Worm (Caenorhabditis elegans) whole organism, L4 larva: ENCODE results near the gene clec-127.
A peak's percentile ranks its signal among the peaks of the same experiment; 100 is the strongest.
"Not testable (repeated sequence)": the region's sequence is repeated elsewhere in the genome, so short reads cannot be mapped to it uniquely, and the experiment has no call there.

Experiments
- D1046.2 ChIP-seq: fragments of 200-800 bp; sonication (Bioruptor generic); IDR thresholded peaks from 2 replicates; pipeline ENCODE4 v1.3.6; 2022; ENCODE audit warnings: missing genetic modification characterization, missing compliant biosample characterization
- F26F4.8 ChIP-seq: fragments of 200-800 bp; sonication (Bioruptor generic); conservative IDR thresholded peaks from 2 replicates; pipeline ENCODE4 v1.3.6; 2022; ENCODE audit warnings: missing genetic modification characterization, missing compliant biosample characterization
- F44E2.7 ChIP-seq: fragments of 200-800 bp; sonication (Bioruptor generic); IDR thresholded peaks from 2 replicates; pipeline ENCODE4 v2.1.2; 2022; ENCODE audit warnings: missing genetic modification characterization, missing compliant biosample characterization
- F49E8.2 ChIP-seq: sonication (generic microtip); optimal IDR thresholded peaks from 2 replicates; lab custom pipeline; 2016; ENCODE audit warnings: missing compliant biosample characterization, mild to moderate bottlenecking, missing genetic modification characterization, borderline replicate concordance
- R02D3.7 ChIP-seq: fragments of 150-350 bp; sonication (generic microtip); optimal IDR thresholded peaks from 3 replicates; lab custom pipeline; 2014; ENCODE audit warnings: missing biosample characterization, missing genetic modification characterization
- T26A8.4 ChIP-seq: fragments of 200-800 bp; sonication (Bioruptor generic); IDR thresholded peaks from 2 replicates; pipeline ENCODE4 v1.3.6; 2022; ENCODE audit warnings: missing genetic modification characterization, missing compliant biosample characterization
- Y105C5A.15 ChIP-seq: fragments of 200-800 bp; sonication (Bioruptor generic); IDR thresholded peaks from 2 replicates; pipeline ENCODE4 v1.3.6; 2022; ENCODE audit warnings: missing genetic modification characterization, missing compliant biosample characterization
- Y48G9A.11 ChIP-seq: fragments of 200-800 bp; sonication (Bioruptor generic); IDR thresholded peaks from 2 replicates; pipeline ENCODE4 v1.3.6; 2022; ENCODE audit warnings: missing genetic modification reagents, missing genetic modification characterization, missing compliant biosample characterization
- aha-1 ChIP-seq: fragments of 150-350 bp; peaks from one replicate; lab custom pipeline; 2014; ENCODE audit warnings: missing biosample characterization, missing genetic modification characterization
- arid-1 ChIP-seq: fragments of 200-800 bp; sonication (Bioruptor generic); conservative IDR thresholded peaks from 2 replicates; pipeline ENCODE4 v1.3.6; 2022; ENCODE audit warnings: missing genetic modification reagents, missing genetic modification characterization, missing compliant biosample characterization
- ceh-44 ChIP-seq: fragments of 200-800 bp; sonication (Bioruptor generic); IDR thresholded peaks from 2 replicates; pipeline ENCODE4 v1.3.6; 2022; ENCODE audit warnings: missing genetic modification reagents, missing genetic modification characterization, missing compliant biosample characterization
- ctbp-1 ChIP-seq: fragments of 200-800 bp; sonication (Bioruptor generic); IDR thresholded peaks from 2 replicates; pipeline ENCODE4 v1.3.6; 2022; ENCODE audit warnings: missing genetic modification reagents, missing genetic modification characterization, missing compliant biosample characterization
- daf-16 ChIP-seq, 3 experiments: sonication (generic microtip); optimal IDR thresholded peaks; 2 replicates each; lab custom pipeline; 2016 to 2017; ENCODE audit warnings: missing genetic modification characterization in 3 of 3, missing genetic modification reagents in 3 of 3, mild to moderate bottlenecking in 2 of 3, missing compliant biosample characterization in 2 of 3, missing biosample characterization in 1 of 3, moderate library complexity in 1 of 3
- daf-19 ChIP-seq: fragments of 200-800 bp; sonication (Bioruptor generic); conservative IDR thresholded peaks from 2 replicates; pipeline ENCODE4 v1.3.6; 2022; ENCODE audit warnings: missing genetic modification characterization, missing compliant biosample characterization
- dmd-6 ChIP-seq: fragments of 200-800 bp; sonication (Bioruptor generic); IDR thresholded peaks from 2 replicates; pipeline ENCODE4 v1.3.6; 2022; ENCODE audit warnings: missing genetic modification reagents, missing genetic modification characterization, missing compliant biosample characterization
- dmd-9 ChIP-seq: fragments of 200-800 bp; sonication (Bioruptor generic); IDR thresholded peaks from 2 replicates; pipeline ENCODE4 v1.3.6; 2022; ENCODE audit warnings: missing genetic modification reagents, missing genetic modification characterization, missing compliant biosample characterization
- duxl-1 ChIP-seq: sonication (generic microtip); optimal IDR thresholded peaks from 2 replicates; lab custom pipeline; 2016; ENCODE audit warnings: mild to moderate bottlenecking, missing genetic modification characterization, moderate library complexity, missing compliant biosample characterization; ENCODE audit not compliant: poor library complexity
- egl-43 ChIP-seq: fragments of 200-800 bp; sonication (Bioruptor generic); IDR thresholded peaks from 2 replicates; pipeline ENCODE4 v1.3.6; 2022; ENCODE audit warnings: missing genetic modification reagents, missing genetic modification characterization, missing compliant biosample characterization
- fos-1 ChIP-seq: fragments of 150-350 bp; optimal IDR thresholded peaks from 2 replicates; lab custom pipeline; 2014; ENCODE audit warnings: missing biosample characterization, missing genetic modification characterization
- hlh-11 ChIP-seq: fragments of 200-800 bp; sonication (Bioruptor generic); optimal IDR thresholded peaks from 2 replicates; lab custom pipeline; 2018; ENCODE audit warnings: mild to moderate bottlenecking, missing genetic modification characterization, missing compliant biosample characterization
- lin-13 ChIP-seq: fragments of 150-350 bp; optimal IDR thresholded peaks from 2 replicates; lab custom pipeline; 2014; ENCODE audit warnings: missing biosample characterization, missing genetic modification reagents, missing genetic modification characterization
- lin-29 ChIP-seq: fragments of 200-800 bp; sonication (Bioruptor generic); IDR thresholded peaks from 2 replicates; pipeline ENCODE4 v1.3.6; 2022; ENCODE audit warnings: missing genetic modification reagents, missing genetic modification characterization, missing compliant biosample characterization
- lin-39 ChIP-seq: fragments of 150-350 bp; optimal IDR thresholded peaks from 2 replicates; lab custom pipeline; 2014; ENCODE audit warnings: missing biosample characterization, missing genetic modification reagents, missing genetic modification characterization
- madf-5 ChIP-seq, 2 experiments: fragments of 200-800 bp; sonication (Bioruptor generic); IDR thresholded peaks; 2 replicates each; pipeline ENCODE4 v1.3.6; 2022; ENCODE audit warnings: missing compliant biosample characterization in 2 of 2, missing genetic modification characterization in 2 of 2
- madf-9 ChIP-seq: fragments of 200-800 bp; sonication (Bioruptor generic); conservative IDR thresholded peaks from 2 replicates; pipeline ENCODE4 v1.3.6; 2022; ENCODE audit warnings: missing genetic modification reagents, missing genetic modification characterization, missing compliant biosample characterization
- mdt-29 ChIP-seq: fragments of 200-800 bp; sonication (Bioruptor generic); IDR thresholded peaks from 2 replicates; pipeline ENCODE4 v1.3.6; 2022; ENCODE audit warnings: missing genetic modification reagents, missing genetic modification characterization, missing compliant biosample characterization
- mxl-3 ChIP-seq: fragments of 200-800 bp; sonication (Bioruptor generic); optimal IDR thresholded peaks from 2 replicates; lab custom pipeline; 2018; ENCODE audit warnings: mild to moderate bottlenecking, missing genetic modification characterization, missing compliant biosample characterization
- nhr-102 ChIP-seq: sonication (generic microtip); optimal IDR thresholded peaks from 2 replicates; lab custom pipeline; 2016; ENCODE audit warnings: mild to moderate bottlenecking, missing genetic modification characterization, moderate library complexity, missing compliant biosample characterization
- nhr-25 ChIP-seq: sonication (generic microtip); optimal IDR thresholded peaks from 2 replicates; lab custom pipeline; 2017; ENCODE audit warnings: missing genetic modification characterization, mild to moderate bottlenecking, missing compliant biosample characterization, antibody characterized with exemption, moderate library complexity, borderline replicate concordance; ENCODE audit not compliant: insufficient read depth
- nhr-41 ChIP-seq: fragments of 200-800 bp; sonication (Bioruptor generic); IDR thresholded peaks from 2 replicates; pipeline ENCODE4 v1.3.6; 2022; ENCODE audit warnings: missing genetic modification reagents, missing genetic modification characterization, missing compliant biosample characterization
- nhr-42 ChIP-seq: fragments of 200-800 bp; sonication (Bioruptor generic); IDR thresholded peaks from 2 replicates; pipeline ENCODE4 v1.3.6; 2022; ENCODE audit warnings: missing genetic modification characterization, missing compliant biosample characterization
- nhr-48 ChIP-seq: sonication (generic microtip); optimal IDR thresholded peaks from 2 replicates; lab custom pipeline; 2016; ENCODE audit warnings: mild to moderate bottlenecking, missing genetic modification characterization, missing compliant biosample characterization
- nhr-77 ChIP-seq: fragments of 150-350 bp; optimal IDR thresholded peaks from 2 replicates; lab custom pipeline; 2014; ENCODE audit warnings: missing biosample characterization, missing genetic modification characterization
- php-3 ChIP-seq: fragments of 200-800 bp; sonication (Bioruptor generic); IDR thresholded peaks from 2 replicates; pipeline ENCODE4 v1.3.6; 2022; ENCODE audit warnings: missing genetic modification reagents, missing genetic modification characterization, missing compliant biosample characterization
- snpc-1.2 ChIP-seq: fragments of 200-800 bp; sonication (Bioruptor generic); IDR thresholded peaks from 2 replicates; pipeline ENCODE4 v1.3.6; 2022; ENCODE audit warnings: missing genetic modification reagents, missing genetic modification characterization, missing compliant biosample characterization
- spr-1 ChIP-seq: sonication (generic microtip); optimal IDR thresholded peaks from 2 replicates; lab custom pipeline; 2016; ENCODE audit warnings: mild to moderate bottlenecking, missing genetic modification characterization, missing compliant biosample characterization
- spr-3 ChIP-seq: fragments of 200-800 bp; sonication (Bioruptor generic); optimal IDR thresholded peaks from 2 replicates; lab custom pipeline; 2018; ENCODE audit warnings: mild to moderate bottlenecking, missing genetic modification characterization, missing compliant biosample characterization
- tra-1 ChIP-seq: fragments of 200-800 bp; sonication (Bioruptor generic); IDR thresholded peaks from 2 replicates; pipeline ENCODE4 v1.3.6; 2022; ENCODE audit warnings: missing genetic modification reagents, missing genetic modification characterization, missing compliant biosample characterization
- unc-39 ChIP-seq: sonication (generic microtip); optimal IDR thresholded peaks from 2 replicates; lab custom pipeline; 2017; ENCODE audit warnings: missing biosample characterization, missing genetic modification characterization
- unc-62 ChIP-seq, 3 experiments: fragments of 150-350 bp in 1 of 3; sonication (generic microtip); optimal IDR thresholded peaks in 2 of 3; peaks in 1 of 3; 1 replicate in 1 of 3; 2 replicates in 2 of 3; lab custom pipeline; 2014 to 2017; ENCODE audit warnings: missing biosample characterization in 3 of 3, missing genetic modification characterization in 3 of 3, missing genetic modification reagents in 3 of 3, missing genotype in 1 of 3
- vab-7 ChIP-seq: fragments of 200-800 bp; sonication (Bioruptor generic); IDR thresholded peaks from 2 replicates; pipeline ENCODE4 v1.3.6; 2022; ENCODE audit warnings: missing genetic modification reagents, missing genetic modification characterization, missing compliant biosample characterization
- zfp-3 ChIP-seq: fragments of 200-800 bp; sonication (Bioruptor generic); conservative IDR thresholded peaks from 2 replicates; pipeline ENCODE4 v1.3.6; 2022; ENCODE audit warnings: missing genetic modification reagents, missing genetic modification characterization, missing compliant biosample characterization

Gene clec-127

DNA sequence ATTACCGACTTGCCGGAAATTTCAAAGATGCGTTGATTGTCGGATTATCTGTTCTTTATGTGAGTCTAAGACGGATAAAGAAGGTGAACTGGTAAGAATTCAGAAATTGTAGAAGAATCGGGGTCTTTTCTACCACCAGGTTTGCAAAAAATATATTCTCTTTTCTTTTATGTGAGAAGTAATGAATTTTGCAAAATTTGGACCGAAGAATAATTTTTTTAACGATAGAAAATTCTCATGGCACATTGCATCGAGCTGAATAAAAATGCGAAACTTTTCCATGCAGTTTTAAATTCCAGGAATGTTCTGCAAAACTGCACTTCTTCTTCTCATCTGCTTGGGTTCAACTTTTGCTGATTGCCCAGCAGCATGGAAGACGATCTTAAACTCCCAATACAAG is 4.2 kb upstream of the clec-127 start, which contains the start of gene clec-130:
clec-130 (plus strand) TSS at position 301 of the 400 bp plus-strand sequence.
- TF ChIP-seq nhr-25 (tag; lab: Kevin White, UChicago) (no peak), egl-43 (GFP tag; lab: Robert Waterston, UW) (no peak), lin-29 (GFP tag; lab: Robert Waterston, UW) (no peak), Y48G9A.11 (no peak), nhr-42 (GFP tag; lab: Robert Waterston, UW) (no peak), ctbp-1 (GFP tag; lab: Robert Waterston, UW) (no peak), nhr-102 (tag; lab: Kevin White, UChicago) (no peak), R02D3.7 (tag; lab: Kevin White, UChicago) (no peak), duxl-1 (tag; lab: Kevin White, UChicago) (no peak), nhr-48 (tag; lab: Kevin White, UChicago) (no peak), unc-39 (tag; lab: Kevin White, UChicago) (no peak)

DNA sequence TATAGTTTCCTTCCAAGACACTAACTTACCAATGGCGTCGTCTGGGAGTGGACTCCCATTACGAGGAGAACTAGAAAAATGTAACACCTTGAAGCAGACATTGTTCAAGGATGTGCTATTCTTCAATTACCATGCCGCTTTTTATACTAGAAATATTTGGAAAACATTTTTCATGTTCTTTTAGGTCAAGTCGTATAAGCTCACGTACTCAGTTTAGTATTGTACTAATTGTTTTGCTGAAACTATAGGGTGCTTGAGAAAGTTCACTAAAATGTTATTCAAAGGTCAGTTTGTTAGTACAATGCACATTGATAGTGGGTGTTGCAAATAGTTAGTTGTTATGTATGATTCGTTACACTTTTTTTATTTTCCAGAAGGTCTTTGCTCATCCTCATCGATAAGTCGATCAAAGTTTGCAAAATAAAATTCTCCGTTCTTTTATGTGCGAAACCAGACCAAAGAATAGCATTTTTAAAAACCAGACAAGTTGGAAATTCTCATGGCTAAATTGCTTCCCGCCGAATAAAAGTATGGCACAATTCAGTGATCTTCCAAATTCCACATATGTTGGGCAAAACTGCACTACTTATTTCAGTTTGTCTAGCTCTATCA is 2.0 kb upstream of the clec-127 start, which contains the start of the genes clec-128 and clec-129:
clec-128 (minus strand) TSS at position 101 of the 612 bp plus-strand sequence.
clec-129 (plus strand) TSS at position 562 of the 612 bp plus-strand sequence.
- TF ChIP-seq aha-1 (peak; percentile 51), fos-1 (tag; lab: Kevin White, UChicago) (no peak), lin-13 (GFP tag; lab: Kevin White, UChicago) (no peak), lin-39 (no peak), madf-9 (no peak)

DNA sequence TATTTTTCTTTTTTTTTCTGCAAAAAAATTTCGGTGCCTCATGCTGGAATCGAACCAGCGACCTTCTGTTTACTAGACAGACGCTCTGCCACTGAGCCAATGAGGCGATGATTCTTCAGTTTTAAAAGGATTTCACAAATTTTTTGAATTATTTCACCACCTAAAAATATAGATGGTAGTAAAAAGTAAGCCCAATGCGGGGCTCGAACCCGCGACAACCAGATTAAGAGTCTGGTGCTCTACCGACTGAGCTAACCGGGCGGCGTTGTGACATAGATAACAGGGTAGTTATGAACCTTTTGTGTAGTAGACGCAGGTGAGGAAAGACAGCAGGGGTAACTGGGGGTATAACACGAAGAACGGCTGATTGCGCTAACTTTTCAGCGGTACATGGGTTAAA is 1.4 kb downstream of the clec-127 start:
- peak; percentile 94 for TF ChIP-seq egl-43 (GFP tag; lab: Robert Waterston, UW)
- TF ChIP-seq vab-7 (GFP tag; lab: Robert Waterston, UW) = peak; percentile 84
- peak; percentile 77 for TF ChIP-seq mdt-29
- peak; percentile 67; the same call in 1 of the 2 replicates for TF ChIP-seq Y48G9A.11
- peak; percentile 83 for TF ChIP-seq daf-19 (GFP tag; lab: Robert Waterston, UW)
- peak; percentile 74 for TF ChIP-seq F26F4.8 (GFP tag; lab: Robert Waterston, UW)
- TF ChIP-seq php-3 = 0 out of 2 replicates have a peak, but pooled peaks have one; percentile 29
- TF ChIP-seq snpc-1.2 (GFP tag; lab: Robert Waterston, UW) = peak; percentile 86
- TF ChIP-seq madf-9 = peak; percentile 35; the same call in 1 of the 2 replicates
- TF ChIP-seq duxl-1 (tag; lab: Kevin White, UChicago) = peak; percentile 86
- 0 out of 2 replicates have a peak, but pooled peaks have one; percentile 80 for TF ChIP-seq D1046.2 (GFP tag; lab: Robert Waterston, UW)
- peak; percentile 56; the same call in 1 of the 2 replicates for TF ChIP-seq dmd-9
- peak; percentile 59 for TF ChIP-seq dmd-6
- TF ChIP-seq unc-62 (GFP tag; optimal IDR thresholded peaks at IDR 0.05 in 1 of 2; lab: Kevin White, UChicago) = peak in 1 of 2 experiments; percentile 66
- not testable (repeated sequence) for TF ChIP-seq unc-62 (tag; optimal IDR thresholded peaks at IDR 0.05; lab: Kevin White, UChicago)
- peak; percentile 46 for TF ChIP-seq hlh-11 (tag; lab: Kevin White, UChicago)
- peak; percentile 55; the same call in 1 of the 2 replicates for TF ChIP-seq ceh-44 (GFP tag; lab: Robert Waterston, UW)
- TF ChIP-seq F44E2.7 (GFP tag; lab: Robert Waterston, UW) = 0 out of 2 replicates have a peak, but pooled peaks have one; percentile 69
- TF ChIP-seq mxl-3 (GFP tag; lab: Kevin White, UChicago) = peak; percentile 16
- TF ChIP-seq tra-1 (GFP tag; lab: Robert Waterston, UW) = peak; percentile 54; the same call in 1 of the 2 replicates
- peak; percentile 20 to 83; a peak in 2 of 4 replicates for TF ChIP-seq madf-5 (GFP tag; IDR thresholded peaks at IDR 0.05; lab: Robert Waterston, UW)
- peak; percentile 55 for TF ChIP-seq nhr-48 (tag; lab: Kevin White, UChicago)
- peak; percentile 67 for TF ChIP-seq T26A8.4 (GFP tag; lab: Robert Waterston, UW)
- peak; percentile 55 for TF ChIP-seq lin-13 (GFP tag; lab: Kevin White, UChicago)
- TF ChIP-seq spr-3 = peak; percentile 19
- peak; percentile 65 for TF ChIP-seq spr-1 (tag; lab: Kevin White, UChicago)
- TF ChIP-seq daf-16 (GFP tag; optimal IDR thresholded peaks at IDR 0.05; lab: Kevin White, UChicago) = peak; percentile 29 to 86
- peak; percentile 77 for TF ChIP-seq daf-16 (tag; optimal IDR thresholded peaks at IDR 0.05; lab: Kevin White, UChicago)
- peak; percentile 79 for TF ChIP-seq arid-1
- peak; percentile 59; the same call in 1 of the 2 replicates for TF ChIP-seq nhr-41 (GFP tag; lab: Robert Waterston, UW)
- peak; percentile 4 for TF ChIP-seq nhr-77 (tag; lab: Kevin White, UChicago)
- peak; percentile 77 for TF ChIP-seq zfp-3 (GFP tag; lab: Robert Waterston, UW)
- peak; percentile 82 for TF ChIP-seq Y105C5A.15 (GFP tag; lab: Robert Waterston, UW)
- peak; percentile 21 for TF ChIP-seq F49E8.2 (tag; lab: Kevin White, UChicago)
